Fruit fly (Drosophila melanogaster) whole organism: Measurements from ENCODE around the gene slmo.

ENCODE experiments used
- CG8478 ChIP-seq: fragments of >200 bp; optimal IDR thresholded peaks from 2 replicates; lab custom pipeline; 2018; ENCODE audit warnings: inconsistent platforms
- Dll ChIP-seq: fragments of >200 bp; optimal IDR thresholded peaks from 2 replicates; lab custom pipeline; 2017
- EcR ChIP-seq, 2 experiments: fragments of >200 bp; optimal IDR thresholded peaks; 2 replicates each; lab custom pipeline; 2017; ENCODE audit warnings: missing biosample characterization in 2 of 2, missing genetic modification characterization in 2 of 2, missing genetic modification reagents in 2 of 2
- pan ChIP-seq: fragments of >200 bp; optimal IDR thresholded peaks from 2 replicates; lab custom pipeline; 2017
- psq ChIP-seq: fragments of >200 bp; optimal IDR thresholded peaks from 2 replicates; lab custom pipeline; 2017
- usp ChIP-seq: fragments of >200 bp; optimal IDR thresholded peaks from 2 replicates; lab custom pipeline; 2017; ENCODE audit warnings: missing biosample characterization, missing genetic modification characterization, mixed read lengths

The slmo gene

DNA sequence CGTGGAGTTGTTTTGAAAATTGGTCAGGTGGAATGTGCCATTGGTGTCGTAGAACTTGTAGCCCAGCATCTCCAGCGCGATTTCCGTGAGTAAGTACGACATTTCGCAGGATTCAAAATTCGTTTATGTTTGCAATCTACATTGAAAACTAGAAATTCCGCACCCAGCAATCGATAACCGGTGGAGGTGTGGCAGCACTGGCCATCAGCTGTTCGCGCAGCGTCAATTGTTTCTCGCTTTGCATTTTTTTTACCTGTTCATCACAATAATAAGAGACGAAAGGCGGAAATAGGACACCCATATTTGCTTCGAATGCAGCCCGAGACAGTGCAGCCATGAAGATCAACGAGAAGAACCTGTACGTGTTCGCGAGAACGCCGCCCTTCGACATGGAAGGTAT lies at the start of gene slmo, which contains the start of gene CG34179:
Gene slmo (minus strand): TSS at position 165 of the 400 bp plus-strand sequence.
Gene CG34179 (minus strand): TSS at position 165 of the 400 bp plus-strand sequence.
- TF ChIP-seq usp (GFP tag; lab: Kevin White, UChicago) (no peak), pan (lab: Kevin White, UChicago) (no peak), CG8478 (lab: Kevin White, UChicago) (no peak), EcR (GFP tag; optimal IDR thresholded peaks at IDR 0.05; lab: Kevin White, UChicago) (no peak), Dll (lab: Kevin White, UChicago) (no peak)

DNA sequence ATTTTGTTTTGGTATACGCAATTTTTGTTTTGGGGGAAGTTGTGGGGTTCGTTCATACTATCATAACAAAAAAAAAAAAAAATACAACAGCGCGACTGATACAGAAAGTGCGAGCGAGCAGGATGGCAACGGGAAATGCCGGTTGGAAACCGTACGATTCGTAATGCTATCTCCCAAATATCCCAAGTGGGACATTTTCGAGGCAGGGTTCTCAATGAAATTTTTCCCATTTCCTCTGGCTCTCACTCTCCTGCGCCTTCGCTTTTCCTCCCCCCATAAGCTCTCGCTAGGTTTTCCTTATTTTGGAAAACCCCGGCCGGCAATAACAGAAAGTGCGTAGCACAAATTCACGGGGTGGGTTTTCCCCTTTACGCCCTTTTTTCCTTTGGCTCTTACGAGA lies 43.8 kb upstream of the slmo start:
- TF ChIP-seq Dll (lab: Kevin White, UChicago) = no peak
- no peak for TF ChIP-seq CG8478 (lab: Kevin White, UChicago)
- no peak for TF ChIP-seq psq (lab: Kevin White, UChicago)

DNA sequence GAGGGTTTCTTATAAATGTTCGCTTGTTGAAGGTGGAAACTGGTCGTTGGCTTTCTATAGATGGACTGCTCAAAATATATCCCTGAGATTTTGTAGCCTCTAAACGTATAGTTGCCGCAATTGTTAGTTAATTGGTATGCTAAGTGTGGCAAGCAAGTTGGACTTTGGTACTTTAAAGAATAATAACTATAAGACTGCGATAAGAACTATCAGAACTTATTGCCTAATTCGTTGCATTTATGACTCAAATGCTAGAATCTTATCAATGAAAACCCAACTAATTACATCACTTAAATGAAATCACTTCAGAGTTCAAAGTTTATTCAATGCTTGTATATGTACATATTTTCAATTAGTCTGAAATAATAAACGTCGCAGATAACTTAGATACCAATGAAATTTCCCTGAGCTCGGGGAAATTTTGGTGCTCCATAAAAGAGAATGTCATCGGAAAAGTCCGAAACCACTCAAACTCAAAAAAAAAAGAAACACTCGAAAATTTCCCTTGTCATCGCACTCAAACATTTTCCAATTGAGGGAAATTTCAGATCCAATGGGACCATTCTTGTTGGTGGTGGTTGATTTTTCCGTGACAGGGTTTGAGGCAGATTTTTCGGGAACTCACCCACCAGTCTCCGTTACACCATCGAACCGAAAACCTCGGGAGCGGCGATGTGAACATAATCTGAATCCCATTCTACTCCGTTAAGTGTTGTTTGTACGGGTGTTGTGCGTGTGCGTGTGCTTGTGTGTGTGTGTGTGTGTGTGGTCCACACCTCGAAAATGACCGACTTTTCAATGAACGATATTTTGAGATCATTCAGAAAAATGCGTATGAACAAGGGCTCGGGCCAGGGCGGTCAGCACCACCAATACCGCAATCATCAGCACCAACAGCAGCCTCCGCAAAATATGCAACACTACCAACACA lies 42.5 kb upstream of the slmo start, which contains the start of gene CG45075:
Gene CG45075 (plus strand): TSS at position 627 of the 931 bp plus-strand sequence.
- TF ChIP-seq usp (GFP tag; lab: Kevin White, UChicago) (no peak), CG8478 (lab: Kevin White, UChicago) (no peak), pan (lab: Kevin White, UChicago) (no peak), Dll (lab: Kevin White, UChicago) (no peak), EcR (GFP tag; optimal IDR thresholded peaks at IDR 0.05; lab: Kevin White, UChicago) (no peak), psq (lab: Kevin White, UChicago) (no peak)

DNA sequence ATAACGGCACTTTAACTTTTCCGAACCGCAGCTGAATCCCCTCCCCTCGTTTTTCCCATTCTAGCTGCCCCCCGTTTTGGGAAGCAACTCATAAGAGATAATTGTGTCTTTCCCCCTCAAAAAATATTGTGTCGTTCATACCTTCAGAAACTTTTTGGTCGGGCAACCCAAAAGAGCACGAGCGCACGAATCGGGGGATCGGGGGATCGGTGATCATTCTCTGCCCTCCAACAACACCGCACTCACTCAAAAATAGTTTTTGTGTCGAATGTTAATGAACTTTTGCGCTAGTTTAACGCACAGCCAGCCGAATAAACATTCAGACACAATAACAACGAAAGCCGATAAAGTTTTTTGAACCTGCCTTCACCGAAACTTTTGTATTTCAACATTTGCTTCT lies 41.9 kb upstream of the slmo start:
- TF ChIP-seq psq (lab: Kevin White, UChicago) (no peak), Dll (lab: Kevin White, UChicago) (no peak), pan (lab: Kevin White, UChicago) (no peak), EcR (GFP tag; optimal IDR thresholded peaks at IDR 0.05; lab: Kevin White, UChicago) (no peak), usp (GFP tag; lab: Kevin White, UChicago) (no peak), CG8478 (lab: Kevin White, UChicago) (no peak)

DNA sequence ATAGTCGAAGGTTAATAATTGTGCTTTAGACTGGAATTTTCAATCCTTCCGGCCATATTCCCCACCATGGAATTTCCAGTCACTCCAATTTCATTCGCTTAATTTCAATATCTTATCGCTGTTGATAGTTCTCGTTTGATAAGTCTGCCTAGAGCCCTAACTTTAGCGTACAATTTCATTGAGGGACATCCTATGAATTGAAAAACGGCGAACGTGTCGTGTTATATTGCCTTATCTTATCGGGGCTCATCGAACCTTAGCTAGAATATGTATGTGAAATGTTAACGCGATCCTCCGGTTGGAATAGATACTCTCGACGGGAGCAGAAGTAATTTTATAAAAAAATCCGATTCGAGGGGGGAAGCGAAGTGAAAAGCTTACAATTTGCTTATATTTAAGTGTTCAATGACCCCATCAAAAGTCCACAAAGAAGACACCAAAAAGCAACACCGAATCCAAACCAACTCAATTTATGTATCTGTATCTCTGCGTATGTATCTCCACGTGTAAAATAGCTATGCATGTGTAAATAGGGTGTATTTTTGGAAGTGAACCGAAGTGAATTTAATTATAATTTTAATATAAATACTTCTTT lies 41.2 kb upstream of the slmo start:
- TF ChIP-seq CG8478 (lab: Kevin White, UChicago) = no peak
- TF ChIP-seq usp (GFP tag; lab: Kevin White, UChicago) = no peak
- no peak for TF ChIP-seq Dll (lab: Kevin White, UChicago)
- no peak for TF ChIP-seq EcR (GFP tag; optimal IDR thresholded peaks at IDR 0.05; lab: Kevin White, UChicago)
- TF ChIP-seq psq (lab: Kevin White, UChicago) = no peak
- no peak for TF ChIP-seq pan (lab: Kevin White, UChicago)

DNA sequence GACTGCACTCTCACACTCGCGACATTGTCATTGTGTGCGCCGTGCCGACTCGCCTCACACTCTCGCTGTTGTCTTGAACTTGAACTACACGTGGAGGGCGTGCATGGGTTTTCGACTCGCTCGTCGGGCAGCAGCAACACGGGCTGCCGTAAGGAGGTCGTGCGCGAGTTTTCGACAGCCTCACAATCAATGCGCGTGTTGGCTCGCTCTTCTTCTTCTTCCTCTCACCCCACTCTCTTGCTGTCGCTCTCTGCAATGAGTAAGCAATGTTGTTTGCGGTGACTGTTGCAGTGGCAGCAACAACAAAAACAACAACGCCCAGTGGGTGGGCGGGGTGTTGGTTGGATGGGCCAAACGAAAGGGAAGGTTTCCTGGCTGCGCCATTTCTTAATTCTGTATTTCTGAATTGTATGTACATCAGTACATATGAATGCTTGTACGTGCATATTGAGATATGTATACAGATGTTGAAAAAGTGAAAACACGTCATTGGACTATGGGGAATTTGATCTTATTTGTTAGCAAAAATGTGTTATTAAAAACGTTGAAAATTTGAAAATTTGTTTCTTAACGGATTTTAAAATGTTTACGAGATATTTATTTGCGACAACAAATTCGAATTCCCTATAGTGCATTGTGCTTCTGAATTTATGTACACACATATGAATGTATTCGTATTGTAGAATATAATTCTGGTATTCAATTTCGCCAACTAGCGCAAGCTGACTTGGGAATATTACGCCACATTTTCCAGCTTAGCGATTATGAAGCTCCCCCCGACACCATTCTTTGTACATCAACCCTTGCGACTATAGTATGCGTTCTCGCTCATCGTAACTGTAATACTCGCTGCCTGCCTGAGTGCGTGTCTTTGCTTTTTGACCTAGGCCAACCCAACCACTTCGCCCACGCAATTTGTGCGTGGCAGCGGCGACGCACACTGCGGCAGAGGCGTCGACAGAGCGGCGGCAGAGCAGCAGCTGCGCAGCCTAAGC lies 40.2 kb upstream of the slmo start:
- TF ChIP-seq pan (lab: Kevin White, UChicago) (no peak), EcR (GFP tag; optimal IDR thresholded peaks at IDR 0.05; lab: Kevin White, UChicago) (peak; percentile 92 to 97), Dll (lab: Kevin White, UChicago) (peak; percentile 90)

DNA sequence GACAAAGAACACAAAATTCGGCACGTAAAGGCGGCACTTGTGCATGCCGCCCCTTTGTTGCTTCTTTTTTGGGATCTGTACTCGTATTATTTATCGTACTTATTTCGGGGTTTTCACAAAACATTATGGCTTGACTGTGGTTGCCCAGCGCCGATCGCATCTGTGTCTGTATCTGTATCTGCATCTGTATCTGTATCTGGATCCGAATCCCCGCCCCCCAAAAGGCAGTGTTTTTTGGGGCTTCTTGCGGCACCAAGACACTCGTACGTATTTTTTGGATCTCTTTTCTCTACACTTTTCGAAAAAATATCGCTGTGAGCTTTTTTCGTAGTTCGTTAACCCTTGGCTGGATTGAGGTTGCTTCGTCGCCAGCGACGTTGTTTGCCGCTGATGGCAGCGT lies 39.2 kb upstream of the slmo start:
- TF ChIP-seq pan (lab: Kevin White, UChicago) = no peak
- peak in 1 of 2 experiments; percentile 55 for TF ChIP-seq EcR (GFP tag; optimal IDR thresholded peaks at IDR 0.05; lab: Kevin White, UChicago)

DNA sequence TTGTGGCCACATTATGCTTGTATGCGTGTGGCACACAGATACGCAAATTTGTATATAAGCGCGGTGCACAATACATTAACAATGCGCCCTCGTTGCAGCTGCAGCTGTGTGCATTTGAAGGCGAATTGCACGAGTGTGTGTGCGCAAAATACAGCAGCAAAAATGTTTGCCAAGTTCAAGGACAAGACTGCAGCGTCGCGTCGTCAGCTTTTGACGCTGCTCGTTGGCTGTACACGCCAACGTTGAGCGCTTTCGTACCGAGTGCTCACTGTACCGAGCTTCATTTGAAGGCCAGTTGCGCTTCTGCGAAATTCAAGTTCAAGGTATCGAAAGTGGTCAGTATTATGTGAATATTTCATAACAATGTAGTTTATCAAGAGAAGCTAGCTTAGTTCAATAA lies 38.3 kb upstream of the slmo start:
- TF ChIP-seq Dll (lab: Kevin White, UChicago) (no peak), psq (lab: Kevin White, UChicago) (no peak), pan (lab: Kevin White, UChicago) (no peak), CG8478 (lab: Kevin White, UChicago) (no peak), usp (GFP tag; lab: Kevin White, UChicago) (no peak), EcR (GFP tag; optimal IDR thresholded peaks at IDR 0.05; lab: Kevin White, UChicago) (no peak)

DNA sequence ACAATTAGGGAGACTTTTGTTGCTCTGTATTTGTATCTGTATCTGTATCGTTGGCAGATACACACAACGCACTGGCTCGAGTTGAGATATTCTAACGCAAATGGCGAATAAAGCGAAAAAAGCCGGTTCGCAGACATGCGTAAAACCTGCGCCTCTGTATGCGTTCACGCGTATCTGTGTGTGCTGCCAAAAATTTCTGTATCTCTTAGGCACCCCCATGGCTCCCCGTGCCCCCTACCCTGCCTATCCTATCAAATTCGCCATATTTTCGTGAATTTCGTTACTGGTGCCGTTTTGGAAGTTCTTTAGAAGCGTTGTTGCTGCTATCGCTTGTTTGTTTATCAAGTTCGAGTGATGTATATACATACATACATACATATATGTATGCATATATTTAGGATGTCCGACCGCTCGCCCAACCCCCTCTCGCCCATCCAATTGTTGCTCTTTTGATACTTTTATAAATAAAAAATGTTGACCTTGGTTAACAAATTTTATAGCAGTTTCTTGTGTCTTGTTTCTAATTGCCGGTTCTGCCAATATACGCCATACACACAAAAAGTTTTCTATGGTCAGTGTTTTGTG lies 37.3 kb upstream of the slmo start:
- TF ChIP-seq pan (lab: Kevin White, UChicago) (no peak), EcR (GFP tag; optimal IDR thresholded peaks at IDR 0.05; lab: Kevin White, UChicago) (no peak), psq (lab: Kevin White, UChicago) (no peak), usp (GFP tag; lab: Kevin White, UChicago) (no peak), Dll (lab: Kevin White, UChicago) (no peak), CG8478 (lab: Kevin White, UChicago) (no peak)

DNA sequence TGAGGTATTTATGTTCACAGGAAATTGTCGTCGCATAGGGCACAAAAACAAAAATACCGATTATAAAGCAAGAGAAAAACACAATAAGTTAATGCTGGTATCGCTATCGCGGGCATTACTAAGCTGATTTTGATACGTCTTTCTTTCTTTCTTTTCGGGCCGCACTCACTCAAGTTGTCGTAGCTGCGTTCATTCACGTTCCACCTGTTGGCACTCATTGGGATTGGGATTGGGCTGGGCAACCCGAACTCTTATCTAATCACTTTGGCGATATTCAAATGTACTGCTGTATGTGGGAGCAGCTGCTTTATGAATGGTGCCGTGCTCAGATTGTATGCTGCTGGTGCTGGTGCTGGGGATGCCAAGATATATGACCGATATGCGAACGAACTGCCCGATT lies 36.2 kb upstream of the slmo start:
- TF ChIP-seq psq (lab: Kevin White, UChicago) (no peak), CG8478 (lab: Kevin White, UChicago) (no peak), pan (lab: Kevin White, UChicago) (no peak), EcR (GFP tag; optimal IDR thresholded peaks at IDR 0.05; lab: Kevin White, UChicago) (no peak), usp (GFP tag; lab: Kevin White, UChicago) (no peak), Dll (lab: Kevin White, UChicago) (no peak)
